Worm (Caenorhabditis elegans) whole organism, midembryonic: ENCODE results near the gene gpa-6.

Experiments
- ref-1 ChIP-seq: fragments of 200-800 bp; sonication (Bioruptor generic); conservative IDR thresholded peaks from 2 replicates; pipeline ENCODE4 v1.3.6; 2022; ENCODE audit warnings: missing genetic modification reagents, missing genetic modification characterization, missing compliant biosample characterization
- tab-1 ChIP-seq: fragments of 200-800 bp; sonication (Bioruptor generic); IDR thresholded peaks from 2 replicates; pipeline ENCODE4 v1.3.6; 2022; ENCODE audit warnings: missing genetic modification characterization, missing compliant biosample characterization

- TF ChIP-seq ref-1 (no peak), tab-1 (no peak)
Measured at ce11 chrX:13202312-13202711, 11.3 kb downstream of the gpa-6 start.
